Fruit fly (Drosophila melanogaster) S2 (cell line): ENCODE results near the gene hid.

Experiments used
- CG8478 ChIP-seq: fragments of >200 bp; optimal IDR thresholded peaks from 2 replicates; lab custom pipeline; 2018
- CTCF ChIP-seq, 2 experiments: fragments of >200 bp; optimal IDR thresholded peaks; 2 replicates each; lab custom pipeline; 2018

hid gene

DNA sequence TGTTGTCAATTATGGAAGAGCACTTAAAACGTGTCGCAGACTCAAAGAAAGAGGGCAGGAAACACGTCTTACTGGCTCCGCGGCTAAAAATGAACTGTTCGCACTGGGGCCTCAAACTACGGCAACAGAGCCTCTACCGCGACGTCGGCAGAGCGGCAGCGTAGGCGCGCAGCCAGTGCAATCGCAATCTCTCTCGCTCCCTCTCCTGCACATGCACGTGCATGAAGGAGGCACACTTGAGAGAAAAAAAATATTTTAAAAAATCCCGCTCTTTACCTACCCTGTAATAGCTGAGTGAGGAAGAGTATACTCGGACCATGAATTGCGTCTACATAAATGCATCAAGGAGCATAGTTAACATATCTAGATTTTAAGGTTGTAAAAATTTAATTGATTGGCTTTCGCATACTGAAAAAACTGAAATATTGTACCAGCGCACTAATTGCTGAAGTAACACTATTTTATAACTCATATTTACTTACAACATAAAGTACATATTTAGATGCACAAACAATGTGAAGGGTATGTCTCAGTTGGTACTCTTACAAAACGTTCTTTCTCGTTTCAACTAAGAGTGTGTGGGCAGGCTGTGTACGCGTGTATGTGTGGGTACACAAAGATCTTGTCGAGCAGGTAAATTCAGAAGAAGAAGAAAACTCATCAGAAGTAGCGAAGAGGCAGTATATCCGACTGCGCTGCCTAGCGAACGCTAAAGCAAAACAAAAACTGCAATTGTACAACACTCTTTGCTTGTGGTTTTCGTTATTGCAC, at the start of gene hid:
Gene hid (minus strand): TSS at position 100 of the 771 bp plus-strand sequence.
- no peak for TF ChIP-seq CG8478 (lab: Kevin White, UChicago)
- TF ChIP-seq CTCF (optimal IDR thresholded peaks at IDR 0.05; lab: Kevin White, UChicago) = no peak

DNA sequence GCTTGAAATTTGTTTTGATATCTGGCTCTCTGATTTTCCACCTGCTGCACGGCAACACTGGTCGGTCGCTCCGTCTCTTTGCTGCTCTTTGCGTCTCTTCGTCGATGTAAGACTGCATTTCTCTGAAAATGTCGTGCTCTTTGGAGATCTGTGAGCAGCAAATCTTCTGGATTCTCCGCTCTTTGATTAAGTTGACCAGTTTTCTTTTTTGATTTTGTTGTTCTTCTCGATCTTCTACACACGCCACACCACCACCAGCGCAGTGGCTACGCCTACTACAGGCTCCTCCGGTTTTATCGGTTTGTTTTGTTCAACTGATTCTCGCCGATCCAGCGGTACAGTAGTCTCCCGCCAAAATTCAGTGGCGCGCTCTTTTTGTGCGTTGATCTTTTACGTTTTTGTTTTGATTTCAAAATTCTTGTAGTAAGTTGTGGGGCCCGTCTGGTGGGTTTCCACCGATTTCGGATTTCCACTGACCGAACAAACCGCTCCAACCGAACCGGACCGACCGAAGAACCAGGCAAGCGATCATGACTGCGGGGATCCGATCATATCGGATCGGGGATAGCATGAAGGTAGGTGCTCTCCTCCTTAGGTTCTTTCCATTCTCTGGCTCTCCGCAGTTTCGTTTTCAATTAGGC, 48.9 kb upstream of the hid start:
- TF ChIP-seq CTCF (optimal IDR thresholded peaks at IDR 0.05; lab: Kevin White, UChicago) (peak; percentile 15 to 27), CG8478 (lab: Kevin White, UChicago) (no peak)

DNA sequence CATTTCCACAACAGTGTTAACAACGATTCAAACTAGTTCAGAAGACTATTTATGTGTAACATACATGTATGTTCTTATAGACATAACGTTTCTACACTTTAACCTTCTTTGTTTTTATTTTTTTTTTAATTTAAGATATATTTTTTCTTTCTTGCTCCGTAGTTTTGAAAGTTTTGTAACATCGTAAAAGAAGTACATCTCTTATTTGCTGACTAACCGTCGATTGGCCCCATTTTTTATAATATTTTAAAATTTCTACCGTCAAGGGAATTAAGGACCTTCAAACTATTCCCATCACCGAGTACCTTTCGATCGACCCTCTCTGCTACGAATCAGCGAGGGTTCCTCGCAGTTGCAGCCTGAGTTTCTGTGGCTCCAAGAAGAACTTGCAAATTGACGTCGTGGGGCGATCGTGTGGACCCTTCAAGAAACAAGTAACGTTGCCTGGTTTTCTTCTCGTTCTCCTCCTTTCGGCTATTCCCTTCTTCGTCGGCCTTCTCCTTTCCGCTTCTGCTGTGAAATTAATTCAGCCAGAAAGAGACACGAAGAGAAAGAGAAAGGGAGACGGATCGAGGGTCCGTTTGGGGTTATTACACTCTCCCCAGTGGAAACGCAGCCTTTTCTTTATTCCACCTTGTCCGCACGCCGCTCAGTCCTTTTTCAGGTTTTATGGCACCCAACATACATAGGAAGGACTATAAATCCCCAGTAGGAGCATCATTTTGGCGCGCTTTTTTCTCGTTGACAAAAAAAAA, 47.7 kb upstream of the hid start:
- TF ChIP-seq CTCF (optimal IDR thresholded peaks at IDR 0.05; lab: Kevin White, UChicago) (no peak), CG8478 (lab: Kevin White, UChicago) (no peak)

- no peak for TF ChIP-seq CG8478 (lab: Kevin White, UChicago)
- no peak for TF ChIP-seq CTCF (optimal IDR thresholded peaks at IDR 0.05; lab: Kevin White, UChicago)
These were observed 46.7 kb upstream of the hid start for dm6 chr3L:18231927-18232721.

DNA sequence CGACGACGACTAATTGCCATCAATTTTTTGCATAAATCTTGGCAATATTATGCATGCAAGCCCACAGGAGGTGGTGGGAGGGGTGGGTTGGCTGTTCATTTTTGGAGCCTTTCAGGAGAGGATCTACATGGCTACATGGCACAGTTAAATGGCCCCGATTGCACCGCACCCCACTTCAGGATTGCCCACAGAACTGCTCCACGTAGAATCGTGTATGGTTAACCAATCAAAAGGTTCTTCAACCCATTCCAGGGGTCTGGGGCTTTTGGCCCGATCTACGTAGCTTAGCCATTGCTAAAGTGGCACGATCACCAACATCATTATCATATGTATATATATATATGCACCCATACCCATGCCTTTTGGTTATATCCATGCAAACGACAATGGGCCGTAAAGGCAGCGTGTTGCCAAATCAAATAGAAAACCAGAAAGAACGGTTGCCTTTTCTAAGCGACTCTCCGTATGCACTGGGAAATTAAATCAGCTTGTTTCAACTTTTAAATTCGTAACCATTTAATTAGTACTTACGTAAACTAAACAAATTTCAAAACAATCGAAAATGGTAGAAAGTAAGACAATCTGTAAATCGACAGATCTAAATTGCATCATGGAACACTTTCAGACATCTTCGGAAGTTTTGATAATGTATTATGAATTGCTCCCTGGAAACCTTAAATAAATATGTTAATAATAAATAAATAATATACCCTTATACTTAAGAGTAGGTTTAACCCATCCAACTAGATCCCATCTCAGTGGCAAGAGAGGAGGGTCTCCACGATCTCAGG, 45.8 kb upstream of the hid start:
- no peak for TF ChIP-seq CG8478 (lab: Kevin White, UChicago)
- TF ChIP-seq CTCF (optimal IDR thresholded peaks at IDR 0.05; lab: Kevin White, UChicago) = no peak

DNA sequence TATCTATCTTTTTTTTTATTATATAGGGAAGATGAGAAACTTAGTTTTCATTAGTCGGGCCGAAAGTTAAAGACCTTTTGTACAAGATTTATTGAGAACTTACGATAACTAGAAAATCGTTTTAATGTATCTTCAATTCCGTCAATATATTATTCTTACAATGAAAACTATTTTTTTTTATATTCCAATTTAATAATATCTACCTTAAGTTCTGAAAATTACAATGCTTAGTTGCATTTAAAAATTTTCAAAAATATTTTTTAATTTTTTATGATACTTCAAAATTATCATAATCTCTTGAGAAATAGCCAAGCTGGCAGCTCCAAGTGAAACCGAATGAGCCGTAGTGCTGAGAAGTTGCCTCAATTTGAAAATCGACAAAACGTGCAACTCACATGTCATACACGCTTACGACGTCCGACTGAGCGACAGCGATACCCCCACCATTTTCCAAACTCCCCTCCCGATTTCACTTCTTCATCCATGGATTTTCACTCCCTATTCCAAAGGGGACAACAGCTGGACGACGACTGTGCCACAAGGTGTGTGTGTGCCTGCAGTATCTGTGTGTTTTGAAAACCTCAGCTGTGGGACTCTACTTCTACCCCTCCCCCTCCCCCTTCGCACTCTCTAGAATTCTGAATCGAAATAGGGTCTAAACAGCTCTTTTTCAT, 43.6 kb upstream of the hid start:
- no peak for TF ChIP-seq CTCF (optimal IDR thresholded peaks at IDR 0.05; lab: Kevin White, UChicago)
- TF ChIP-seq CG8478 (lab: Kevin White, UChicago) = no peak

- TF ChIP-seq CG8478 (lab: Kevin White, UChicago) (no peak), CTCF (optimal IDR thresholded peaks at IDR 0.05; lab: Kevin White, UChicago) (no peak)
These were observed 43.1 kb upstream of the hid start for dm6 chr3L:18228527-18228926.

DNA sequence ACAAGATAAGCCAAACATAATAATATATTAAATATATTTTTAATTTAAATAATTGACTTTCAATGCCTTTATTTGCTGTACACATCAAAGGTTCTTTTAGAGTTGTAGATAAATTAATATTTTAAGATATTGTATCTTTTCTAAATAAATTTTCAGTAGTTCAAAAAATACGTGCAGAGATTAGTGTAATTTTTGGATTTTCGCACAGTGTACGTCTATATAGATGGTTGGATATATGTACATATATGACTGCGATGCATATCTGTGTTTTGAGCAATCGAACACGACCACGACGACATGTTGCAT, 41.9 kb upstream of the hid start:
- TF ChIP-seq CG8478 (lab: Kevin White, UChicago) = no peak
- TF ChIP-seq CTCF (optimal IDR thresholded peaks at IDR 0.05; lab: Kevin White, UChicago) = no peak

DNA sequence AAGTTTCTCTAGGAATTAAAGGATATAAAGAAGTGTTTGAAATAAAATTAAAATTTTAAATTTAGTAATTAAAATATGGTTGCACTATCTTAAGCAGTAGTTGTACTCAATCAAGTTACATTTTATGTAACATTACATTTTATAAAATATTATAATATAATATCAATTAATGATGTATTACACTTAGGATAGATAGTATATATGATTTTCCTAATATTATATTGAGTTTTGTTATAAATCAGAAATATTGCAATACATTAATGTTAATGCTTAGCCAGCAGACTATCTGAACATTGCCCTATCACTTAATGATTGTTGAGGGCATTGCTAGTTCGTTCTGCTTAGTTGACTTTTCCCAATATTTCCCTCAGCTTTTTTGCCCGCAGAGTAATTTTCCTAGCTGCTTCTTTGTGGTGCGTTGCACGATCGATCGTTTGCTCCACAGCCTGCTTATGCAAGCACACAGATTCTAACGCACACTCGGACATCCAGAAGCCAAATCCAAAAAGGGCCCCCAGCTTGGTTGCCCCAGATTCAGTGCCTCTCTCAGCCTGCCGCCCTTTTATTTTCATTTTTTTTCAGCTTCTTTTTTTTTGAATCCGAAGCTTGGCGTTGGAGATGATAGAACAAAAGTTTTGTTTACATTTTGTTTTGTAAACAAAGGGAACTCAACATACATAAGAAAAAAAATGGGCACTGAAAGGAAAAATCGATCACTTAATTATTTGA, 41.4 kb upstream of the hid start:
- no peak for TF ChIP-seq CTCF (optimal IDR thresholded peaks at IDR 0.05; lab: Kevin White, UChicago)
- no peak for TF ChIP-seq CG8478 (lab: Kevin White, UChicago)

- no peak for TF ChIP-seq CTCF (optimal IDR thresholded peaks at IDR 0.05; lab: Kevin White, UChicago)
- no peak for TF ChIP-seq CG8478 (lab: Kevin White, UChicago)
These were observed 40.3 kb upstream of the hid start for dm6 chr3L:18225446-18226380.

dm6 chr3L:18224612-18225409, 39.4 kb upstream of the hid start:
- TF ChIP-seq CG8478 (lab: Kevin White, UChicago) (no peak), CTCF (optimal IDR thresholded peaks at IDR 0.05; lab: Kevin White, UChicago) (no peak)
